Worm (Caenorhabditis elegans) whole organism, young adult: ENCODE measurements around the gene tpst-1.

Experiments
- B0035.1 ChIP-seq: sonication (generic microtip); optimal IDR thresholded peaks from 2 replicates; lab custom pipeline; 2016; ENCODE audit warnings: missing genetic modification characterization, mild to moderate bottlenecking, missing compliant biosample characterization, missing genotype, missing genetic modification reagents
- B0261.1 ChIP-seq: sonication (generic microtip); optimal IDR thresholded peaks from 2 replicates; lab custom pipeline; 2016; ENCODE audit warnings: mild to moderate bottlenecking, missing genetic modification characterization, moderate library complexity, missing compliant biosample characterization
- C06A6.2 ChIP-seq: fragments of 200-800 bp; sonication (Bioruptor generic); conservative IDR thresholded peaks from 2 replicates; pipeline ENCODE4 v1.3.6; 2022; ENCODE audit warnings: missing genetic modification characterization, missing compliant biosample characterization
- F23B12.7 ChIP-seq: sonication (generic microtip); optimal IDR thresholded peaks from 2 replicates; lab custom pipeline; 2017; ENCODE audit warnings: missing genetic modification characterization, mild to moderate bottlenecking, missing compliant biosample characterization, antibody characterized with exemption, moderate library complexity; ENCODE audit not compliant: insufficient read depth
- F33H1.4 ChIP-seq: fragments of 200-800 bp; sonication (Bioruptor generic); IDR thresholded peaks from 2 replicates; pipeline ENCODE4 v1.3.6; 2022; ENCODE audit warnings: missing genetic modification reagents, missing genetic modification characterization, missing compliant biosample characterization
- F55B11.4 ChIP-seq: sonication (generic microtip); optimal IDR thresholded peaks from 2 replicates; lab custom pipeline; 2016; ENCODE audit warnings: missing compliant biosample characterization, missing genetic modification characterization, borderline replicate concordance; ENCODE audit not compliant: insufficient read depth
- T26A5.8 ChIP-seq: sonication (generic microtip); optimal IDR thresholded peaks from 2 replicates; lab custom pipeline; 2016; ENCODE audit warnings: missing genetic modification characterization, missing compliant biosample characterization
- Y53F4B.3 ChIP-seq: fragments of 200-800 bp; sonication (Bioruptor generic); IDR thresholded peaks from 2 replicates; pipeline ENCODE4 v1.3.6; 2022; ENCODE audit warnings: missing genetic modification reagents, missing genetic modification characterization, missing compliant biosample characterization
- Y53G8AR.9 ChIP-seq: fragments of 200-800 bp; sonication (Bioruptor generic); conservative IDR thresholded peaks from 2 replicates; pipeline ENCODE4 v1.3.6; 2022; ENCODE audit warnings: missing genetic modification reagents, missing genetic modification characterization, missing compliant biosample characterization
- Y67H2A.10 ChIP-seq: fragments of 200-800 bp; sonication (Bioruptor generic); conservative IDR thresholded peaks from 2 replicates; pipeline ENCODE4 v1.3.6; 2022; ENCODE audit warnings: missing genetic modification reagents, missing genetic modification characterization, missing compliant biosample characterization
- Y79H2A.3 ChIP-seq: fragments of 200-800 bp; sonication (Bioruptor generic); conservative IDR thresholded peaks from 2 replicates; pipeline ENCODE4 v1.3.6; 2022; ENCODE audit warnings: missing genetic modification reagents, missing genetic modification characterization, missing compliant biosample characterization
- aptf-3 ChIP-seq: fragments of 200-800 bp; sonication (Bioruptor generic); IDR thresholded peaks from 2 replicates; pipeline ENCODE4 v1.3.6; 2022; ENCODE audit warnings: missing genetic modification characterization, missing compliant biosample characterization
- ccch-3 ChIP-seq: fragments of 200-800 bp; sonication (Bioruptor generic); optimal IDR thresholded peaks from 2 replicates; lab custom pipeline; 2018; ENCODE audit warnings: mild to moderate bottlenecking, missing genetic modification characterization, missing compliant biosample characterization
- ceh-91 ChIP-seq: fragments of 200-800 bp; sonication (Bioruptor generic); IDR thresholded peaks from 2 replicates; pipeline ENCODE4 v1.3.6; 2022; ENCODE audit warnings: missing genetic modification reagents, missing genetic modification characterization, missing compliant biosample characterization
- die-1 ChIP-seq: sonication (generic microtip); optimal IDR thresholded peaks from 2 replicates; lab custom pipeline; 2016; ENCODE audit warnings: missing genotype, mild to moderate bottlenecking, missing genetic modification characterization, missing compliant biosample characterization
- dpff-1 ChIP-seq: sonication (generic microtip); optimal IDR thresholded peaks from 2 replicates; lab custom pipeline; 2017; ENCODE audit warnings: mild to moderate bottlenecking, missing genetic modification characterization, missing compliant biosample characterization
- dpl-1 ChIP-seq: fragments of 150-350 bp; optimal IDR thresholded peaks from 2 replicates; lab custom pipeline; 2014; ENCODE audit warnings: missing biosample characterization, missing genetic modification reagents, missing genetic modification characterization
- ekl-4 ChIP-seq: fragments of 200-800 bp; sonication (Bioruptor generic); IDR thresholded peaks from 2 replicates; pipeline ENCODE4 v1.3.6; 2022; ENCODE audit warnings: missing genetic modification reagents, missing genetic modification characterization, missing compliant biosample characterization
- fkh-3 ChIP-seq: sonication (generic microtip); optimal IDR thresholded peaks from 2 replicates; lab custom pipeline; 2016; ENCODE audit warnings: mild to moderate bottlenecking, missing genetic modification characterization, missing compliant biosample characterization
- gei-17 ChIP-seq: fragments of 200-800 bp; sonication (Bioruptor generic); optimal IDR thresholded peaks from 2 replicates; lab custom pipeline; 2018; ENCODE audit warnings: mild to moderate bottlenecking, missing genetic modification characterization, missing compliant biosample characterization
- hsf-1 ChIP-seq: fragments of 200-800 bp; sonication (Bioruptor generic); IDR thresholded peaks from 2 replicates; pipeline ENCODE4 v1.3.6; 2022; ENCODE audit warnings: missing genetic modification reagents, missing genetic modification characterization, missing compliant biosample characterization
- let-526 ChIP-seq: fragments of 200-800 bp; sonication (Bioruptor generic); IDR thresholded peaks from 2 replicates; pipeline ENCODE4 v1.3.6; 2022; ENCODE audit warnings: missing genetic modification reagents, missing genetic modification characterization, missing compliant biosample characterization
- lin-26 ChIP-seq: fragments of 200-800 bp; sonication (Bioruptor generic); IDR thresholded peaks from 2 replicates; pipeline ENCODE4 v1.3.6; 2022; ENCODE audit warnings: missing genetic modification reagents, missing genetic modification characterization, missing compliant biosample characterization
- lin-40 ChIP-seq: sonication (generic microtip); optimal IDR thresholded peaks from 2 replicates; lab custom pipeline; 2016; ENCODE audit warnings: missing genetic modification characterization, mild to moderate bottlenecking, missing compliant biosample characterization, missing genotype, missing genetic modification reagents
- madf-10 ChIP-seq: sonication (generic microtip); optimal IDR thresholded peaks from 2 replicates; lab custom pipeline; 2016; ENCODE audit warnings: mild to moderate bottlenecking, missing genetic modification characterization, missing compliant biosample characterization
- madf-3 ChIP-seq: fragments of 200-800 bp; sonication (Bioruptor generic); IDR thresholded peaks from 2 replicates; pipeline ENCODE4 v1.3.6; 2022; ENCODE audit warnings: missing genetic modification reagents, missing genetic modification characterization, missing compliant biosample characterization
- madf-8 ChIP-seq: fragments of 200-800 bp; sonication (Bioruptor generic); conservative IDR thresholded peaks from 2 replicates; pipeline ENCODE4 v1.3.6; 2022; ENCODE audit warnings: missing genetic modification reagents, missing genetic modification characterization, missing compliant biosample characterization
- mcd-1 ChIP-seq: fragments of 200-800 bp; sonication (Bioruptor generic); IDR thresholded peaks from 2 replicates; pipeline ENCODE4 v1.3.6; 2022; ENCODE audit warnings: missing genetic modification reagents, missing genetic modification characterization, missing compliant biosample characterization
- nfya-1 ChIP-seq: sonication (generic microtip); optimal IDR thresholded peaks from 2 replicates; lab custom pipeline; 2017; ENCODE audit warnings: antibody characterized with exemption, missing compliant biosample characterization, missing genetic modification characterization, borderline replicate concordance; ENCODE audit not compliant: insufficient read depth
- nhr-90 ChIP-seq: sonication (generic microtip); optimal IDR thresholded peaks from 2 replicates; lab custom pipeline; 2016; ENCODE audit warnings: missing genotype, mild to moderate bottlenecking, missing genetic modification characterization, missing compliant biosample characterization
- repo-1 ChIP-seq: sonication (generic microtip); optimal IDR thresholded peaks from 2 replicates; lab custom pipeline; 2017; ENCODE audit warnings: mild to moderate bottlenecking, missing genetic modification characterization, missing compliant biosample characterization
- rpc-1 ChIP-seq, 2 experiments: fragments of 150-350 bp in 1 of 2; sonication (generic microtip) in 1 of 2; optimal IDR thresholded peaks; 2 replicates each; lab custom pipeline; 2014 to 2018; ENCODE audit warnings: missing biosample characterization in 1 of 2, missing genetic modification characterization in 1 of 2, missing genetic modification reagents in 1 of 2, missing genotype in 1 of 2
- sdz-38 ChIP-seq: sonication (generic microtip); optimal IDR thresholded peaks from 2 replicates; lab custom pipeline; 2016; ENCODE audit warnings: missing genotype, missing genetic modification characterization, missing compliant biosample characterization
- sea-2 ChIP-seq: fragments of 200-800 bp; sonication (Bioruptor generic); IDR thresholded peaks from 2 replicates; pipeline ENCODE4 v1.3.6; 2022; ENCODE audit warnings: missing genetic modification characterization, missing compliant biosample characterization
- snpc-1.1 ChIP-seq: sonication (generic microtip); optimal IDR thresholded peaks from 2 replicates; lab custom pipeline; 2017; ENCODE audit warnings: missing genetic modification characterization, mild to moderate bottlenecking, missing compliant biosample characterization, antibody characterized with exemption, moderate library complexity, missing genotype, missing genetic modification reagents; ENCODE audit not compliant: insufficient read depth
- snpc-3.4 ChIP-seq: sonication (generic microtip); optimal IDR thresholded peaks from 2 replicates; lab custom pipeline; 2017; ENCODE audit warnings: missing genetic modification characterization, mild to moderate bottlenecking, missing compliant biosample characterization, antibody characterized with exemption, moderate library complexity, missing genotype, missing genetic modification reagents
- tbp1 ChIP-seq: fragments of 200-800 bp; sonication (Bioruptor generic); optimal IDR thresholded peaks from 2 replicates; lab custom pipeline; 2018; ENCODE audit warnings: mild to moderate bottlenecking, missing genetic modification characterization, missing compliant biosample characterization
- unc-130 ChIP-seq: sonication (generic microtip); optimal IDR thresholded peaks from 2 replicates; lab custom pipeline; 2016; ENCODE audit warnings: missing genetic modification reagents, missing genetic modification characterization, missing compliant biosample characterization
- zfh-2 ChIP-seq: fragments of 200-800 bp; sonication (Bioruptor generic); conservative IDR thresholded peaks from 2 replicates; pipeline ENCODE4 v1.3.6; 2022; ENCODE audit warnings: missing genetic modification reagents, missing genetic modification characterization, missing compliant biosample characterization
- ztf-25 ChIP-seq: fragments of 200-800 bp; sonication (Bioruptor generic); IDR thresholded peaks from 2 replicates; pipeline ENCODE4 v1.3.6; 2022; ENCODE audit warnings: missing genetic modification reagents, missing genetic modification characterization, missing compliant biosample characterization
- ztf-26 ChIP-seq: sonication (generic microtip); optimal IDR thresholded peaks from 2 replicates; lab custom pipeline; 2017; ENCODE audit warnings: missing genetic modification characterization, missing compliant biosample characterization
- ztf-3 ChIP-seq: fragments of 200-800 bp; sonication (Bioruptor generic); optimal IDR thresholded peaks from 2 replicates; lab custom pipeline; 2018; ENCODE audit warnings: mild to moderate bottlenecking, missing genetic modification characterization, missing compliant biosample characterization
- ztf-6 ChIP-seq: fragments of 200-800 bp; sonication (Bioruptor generic); IDR thresholded peaks from 2 replicates; pipeline ENCODE4 v1.3.6; 2022; ENCODE audit warnings: missing genetic modification reagents, missing genetic modification characterization, missing compliant biosample characterization

tpst-1 gene

DNA sequence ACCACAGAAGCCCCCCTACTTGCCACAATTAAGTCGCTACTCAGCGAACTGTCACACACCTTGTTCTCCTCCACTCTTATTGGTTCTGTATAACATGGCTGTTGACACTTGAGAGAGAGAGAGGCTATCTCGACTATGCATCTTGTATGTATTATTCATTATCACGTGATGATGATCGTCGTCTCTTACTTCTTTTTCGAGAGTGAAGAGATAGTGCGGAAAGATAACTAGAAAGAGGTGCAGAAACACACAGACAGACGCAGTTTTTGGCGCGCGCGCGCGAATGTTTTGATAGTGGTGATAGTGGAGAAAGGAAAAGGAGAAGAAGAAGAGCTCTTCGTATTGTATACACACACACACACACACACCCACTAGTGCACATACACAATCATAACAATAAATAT, 45.1 kb downstream of the tpst-1 start (continued):
- TF ChIP-seq F23B12.7 (tag; lab: Kevin White, UChicago) (no peak), ztf-26 (peak; percentile 44), ceh-91 (GFP tag; lab: Robert Waterston, UW) (no peak), B0035.1 (no peak)

DNA sequence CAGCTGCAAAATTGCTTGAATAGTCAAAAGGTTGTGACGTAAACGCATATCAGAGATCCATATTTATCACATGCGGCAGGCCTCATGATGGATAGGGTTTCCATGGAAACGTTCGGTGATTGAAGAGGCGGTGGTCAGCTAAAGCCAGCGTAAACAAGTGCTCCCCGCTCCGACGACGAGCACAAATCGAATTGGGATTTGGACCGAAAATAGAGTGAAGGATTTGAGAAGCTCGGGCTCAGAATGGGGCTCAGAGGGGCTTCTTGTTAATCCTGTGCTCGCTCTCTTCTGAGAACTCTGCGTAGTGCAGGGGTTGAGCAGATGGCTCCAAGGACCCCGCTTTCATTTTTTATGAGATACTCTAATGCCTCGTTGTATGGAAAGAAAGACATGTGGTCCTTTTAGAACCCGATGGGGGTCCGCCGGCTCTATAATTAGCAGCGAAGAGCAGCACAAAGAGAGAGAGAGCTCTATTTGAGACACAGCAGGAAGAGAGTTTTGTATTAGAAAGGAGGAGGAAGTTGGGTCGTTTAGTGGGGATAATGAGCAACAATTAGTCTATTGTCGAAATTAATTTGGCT, 46.1 kb downstream of the tpst-1 start:
- no peak for TF ChIP-seq B0261.1
- TF ChIP-seq ekl-4 (GFP tag; lab: Robert Waterston, UW), result no peak
- TF ChIP-seq ztf-26, result no peak
- TF ChIP-seq gei-17 (GFP tag; lab: Kevin White, UChicago), result no peak
- TF ChIP-seq Y53F4B.3 (GFP tag; lab: Robert Waterston, UW), result no peak
- peak; percentile 59 for TF ChIP-seq zfh-2
- no peak for TF ChIP-seq Y67H2A.10 (GFP tag; lab: Robert Waterston, UW)
- no peak for TF ChIP-seq die-1 (tag; lab: Kevin White, UChicago)
- TF ChIP-seq mcd-1 (GFP tag; lab: Robert Waterston, UW), result peak; percentile 3; the same call in 1 of the 2 replicates
- TF ChIP-seq lin-26 (GFP tag; lab: Robert Waterston, UW), result peak; percentile 55; the same call in 1 of the 2 replicates

DNA sequence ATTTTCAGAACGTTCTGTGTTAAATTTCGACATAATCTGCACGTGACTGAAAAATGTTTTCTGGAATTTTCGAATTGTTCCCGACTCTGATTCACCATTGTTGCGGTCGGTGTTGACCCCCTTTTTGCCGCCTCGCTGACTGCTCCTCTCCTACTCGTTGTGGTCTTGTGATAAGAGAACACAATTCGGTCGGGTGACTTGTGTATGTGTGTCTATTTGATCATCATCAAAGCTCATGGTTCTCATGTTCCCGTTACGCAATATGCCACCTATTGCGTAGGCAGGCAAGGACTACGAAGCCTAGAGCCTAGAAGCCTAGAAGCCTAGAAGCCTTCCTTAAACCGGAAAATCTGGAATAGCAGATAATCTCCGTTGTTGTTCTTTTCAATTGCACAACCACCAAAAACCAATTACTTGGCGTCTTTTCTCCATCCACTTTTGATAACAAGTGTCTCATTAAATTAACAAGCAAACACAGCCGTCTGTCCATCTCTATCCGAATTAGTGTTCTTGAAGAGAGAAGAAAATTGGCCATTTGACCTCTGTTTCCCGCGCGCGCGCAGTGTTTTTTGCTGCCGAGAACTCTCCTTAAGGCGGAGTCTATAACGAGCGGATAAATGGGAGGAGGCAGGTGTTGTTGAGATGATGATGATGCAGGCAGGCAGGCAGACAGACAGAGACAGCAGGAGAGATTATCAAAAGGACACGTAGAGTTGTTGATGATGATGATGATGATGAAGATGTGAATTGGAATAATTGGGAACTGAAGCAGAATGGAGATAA, 47.2 kb downstream of the tpst-1 start:
- TF ChIP-seq sea-2 (0 out of 2 replicates have a peak, but pooled peaks have one; percentile 61), fkh-3 (tag; lab: Kevin White, UChicago) (no peak), tbp1 (GFP tag; lab: Kevin White, UChicago) (peak; percentile 48), F33H1.4 (GFP tag; lab: Robert Waterston, UW) (no peak), ztf-25 (GFP tag; lab: Robert Waterston, UW) (no peak), Y53G8AR.9 (GFP tag; lab: Robert Waterston, UW) (peak; percentile 78; the same call in 1 of the 2 replicates), nhr-90 (tag; lab: Kevin White, UChicago) (peak; percentile 44), repo-1 (tag; lab: Kevin White, UChicago) (peak; percentile 21), nfya-1 (no peak), dpff-1 (tag; lab: Kevin White, UChicago) (no peak), dpl-1 (no peak), let-526 (GFP tag; lab: Robert Waterston, UW) (0 out of 2 replicates have a peak, but pooled peaks have one; percentile 45), aptf-3 (GFP tag; lab: Robert Waterston, UW) (no peak), unc-130 (no peak), F55B11.4 (tag; lab: Kevin White, UChicago) (no peak), ccch-3 (GFP tag; lab: Kevin White, UChicago) (no peak), ztf-3 (no peak), lin-40 (peak; percentile 31), Y79H2A.3 (0 out of 2 replicates have a peak, but pooled peaks have one; percentile 44), ztf-6 (GFP tag; lab: Robert Waterston, UW) (no peak), madf-8 (GFP tag; lab: Robert Waterston, UW) (no peak), rpc-1 (optimal IDR thresholded peaks at IDR 0.05; lab: Kevin White, UChicago) (peak; percentile 21), rpc-1 (tag; optimal IDR thresholded peaks at IDR 0.05; lab: Kevin White, UChicago) (no peak), madf-10 (tag; lab: Kevin White, UChicago) (peak; percentile 80), sdz-38 (tag; lab: Kevin White, UChicago) (no peak), C06A6.2 (GFP tag; lab: Robert Waterston, UW) (no peak), hsf-1 (peak; percentile 94), madf-3 (GFP tag; lab: Robert Waterston, UW) (peak; percentile 63; the same call in 1 of the 2 replicates), snpc-1.1 (no peak), snpc-3.4 (tag; lab: Kevin White, UChicago) (no peak), T26A5.8 (tag; lab: Kevin White, UChicago) (no peak)
